Worm (Caenorhabditis elegans) whole organism, young adult: ENCODE results near the gene C31H1.1.
A peak's percentile ranks its signal among the peaks of the same experiment; 100 is the strongest.

Experiments used
- B0019.2 ChIP-seq: fragments of 200-800 bp; sonication (Bioruptor generic); conservative IDR thresholded peaks from 2 replicates; pipeline ENCODE4 v1.3.6; 2022; ENCODE audit warnings: missing genetic modification reagents, missing genetic modification characterization, missing compliant biosample characterization
- F33H1.4 ChIP-seq: fragments of 200-800 bp; sonication (Bioruptor generic); IDR thresholded peaks from 2 replicates; pipeline ENCODE4 v1.3.6; 2022; ENCODE audit warnings: missing genetic modification reagents, missing genetic modification characterization, missing compliant biosample characterization
- Y53F4B.3 ChIP-seq: fragments of 200-800 bp; sonication (Bioruptor generic); IDR thresholded peaks from 2 replicates; pipeline ENCODE4 v1.3.6; 2022; ENCODE audit warnings: missing genetic modification reagents, missing genetic modification characterization, missing compliant biosample characterization
- Y56A3A.18 ChIP-seq: fragments of 200-800 bp; sonication (Bioruptor generic); IDR thresholded peaks from 2 replicates; pipeline ENCODE4 v1.3.6; 2022; ENCODE audit warnings: missing genetic modification reagents, missing genetic modification characterization, missing compliant biosample characterization
- ZK185.1 ChIP-seq: sonication (generic microtip); optimal IDR thresholded peaks from 2 replicates; lab custom pipeline; 2016; ENCODE audit warnings: mild to moderate bottlenecking, missing genetic modification characterization, missing compliant biosample characterization; ENCODE audit not compliant: poor library complexity, severe bottlenecking
- ama-1 ChIP-seq, 3 experiments: fragments of 150-350 bp in 1 of 3; sonication (generic microtip) in 2 of 3; optimal IDR thresholded peaks; 2 replicates each; lab custom pipeline; 2014 to 2018; ENCODE audit warnings: missing biosample characterization in 2 of 3, missing genetic modification characterization in 2 of 3, missing genetic modification reagents in 2 of 3
- attf-5 ChIP-seq: fragments of 200-800 bp; sonication (Bioruptor generic); optimal IDR thresholded peaks from 2 replicates; lab custom pipeline; 2018; ENCODE audit warnings: mild to moderate bottlenecking, missing genetic modification characterization, missing compliant biosample characterization
- cebp-1 ChIP-seq, 2 experiments: fragments of 200-800 bp in 1 of 2; sonication (Bioruptor generic) in 1 of 2; sonication (generic microtip) in 1 of 2; IDR thresholded peaks in 1 of 2; optimal IDR thresholded peaks in 1 of 2; 2 replicates each; pipeline versions ENCODE4 v1.3.6 to Lab custom; 2017 to 2022; ENCODE audit warnings: missing compliant biosample characterization in 2 of 2, missing genetic modification characterization in 2 of 2, mild to moderate bottlenecking in 1 of 2, missing genetic modification reagents in 1 of 2, moderate library complexity in 1 of 2
- cebp-2 ChIP-seq: fragments of 200-800 bp; sonication (Bioruptor generic); IDR thresholded peaks from 2 replicates; pipeline ENCODE4 v1.3.6; 2022; ENCODE audit warnings: missing genetic modification characterization, missing compliant biosample characterization
- ceh-27 ChIP-seq: fragments of 200-800 bp; sonication (Bioruptor generic); optimal IDR thresholded peaks from 2 replicates; lab custom pipeline; 2018; ENCODE audit warnings: mild to moderate bottlenecking, missing genetic modification characterization, moderate library complexity, missing compliant biosample characterization
- ceh-58 ChIP-seq: fragments of 200-800 bp; sonication (Bioruptor generic); IDR thresholded peaks from 2 replicates; pipeline ENCODE4 v1.3.6; 2022; ENCODE audit warnings: missing genetic modification characterization, missing compliant biosample characterization
- ceh-79 ChIP-seq: sonication (generic microtip); optimal IDR thresholded peaks from 2 replicates; lab custom pipeline; 2017; ENCODE audit warnings: mild to moderate bottlenecking, missing genetic modification characterization, missing compliant biosample characterization
- ceh-91 ChIP-seq: fragments of 200-800 bp; sonication (Bioruptor generic); IDR thresholded peaks from 2 replicates; pipeline ENCODE4 v1.3.6; 2022; ENCODE audit warnings: missing genetic modification reagents, missing genetic modification characterization, missing compliant biosample characterization
- efl-1 ChIP-seq: fragments of 150-350 bp; optimal IDR thresholded peaks from 2 replicates; lab custom pipeline; 2014; ENCODE audit warnings: missing biosample characterization, missing genetic modification reagents, missing genetic modification characterization
- egrh-3 ChIP-seq: fragments of 200-800 bp; sonication (Bioruptor generic); IDR thresholded peaks from 2 replicates; pipeline ENCODE4 v1.3.6; 2022; ENCODE audit warnings: missing genetic modification reagents, missing genetic modification characterization, missing compliant biosample characterization
- ets-4 ChIP-seq: fragments of 200-800 bp; sonication (Bioruptor generic); optimal IDR thresholded peaks from 2 replicates; lab custom pipeline; 2018; ENCODE audit warnings: mild to moderate bottlenecking, missing genetic modification characterization, missing compliant biosample characterization
- him-1 ChIP-seq: sonication (generic microtip); optimal IDR thresholded peaks from 2 replicates; lab custom pipeline; 2016; ENCODE audit warnings: missing genotype, missing genetic modification reagents, missing genetic modification characterization, missing compliant biosample characterization
- hmg-20 ChIP-seq: fragments of 200-800 bp; sonication (Bioruptor generic); IDR thresholded peaks from 2 replicates; pipeline ENCODE4 v1.3.6; 2022; ENCODE audit warnings: missing genetic modification reagents, missing genetic modification characterization, missing compliant biosample characterization
- lin-54 ChIP-seq: fragments of 200-800 bp; sonication (Bioruptor generic); optimal IDR thresholded peaks from 2 replicates; lab custom pipeline; 2018; ENCODE audit warnings: mild to moderate bottlenecking, missing genetic modification characterization, missing compliant biosample characterization
- lsy-27 ChIP-seq: sonication (generic microtip); optimal IDR thresholded peaks from 2 replicates; lab custom pipeline; 2017; ENCODE audit warnings: missing genetic modification characterization, mild to moderate bottlenecking, missing compliant biosample characterization, antibody characterized with exemption, missing genotype, borderline replicate concordance; ENCODE audit not compliant: insufficient read depth
- mel-28 ChIP-seq: sonication (generic microtip); optimal IDR thresholded peaks from 2 replicates; lab custom pipeline; 2016; ENCODE audit warnings: borderline replicate concordance, mild to moderate bottlenecking, missing genetic modification characterization, missing compliant biosample characterization
- mxl-1 ChIP-seq: sonication (generic microtip); optimal IDR thresholded peaks from 2 replicates; lab custom pipeline; 2016; ENCODE audit warnings: missing genetic modification characterization, missing compliant biosample characterization
- nfyb-1 ChIP-seq: fragments of 200-800 bp; sonication (Bioruptor generic); IDR thresholded peaks from 2 replicates; pipeline ENCODE4 v1.3.6; 2022; ENCODE audit warnings: missing genetic modification reagents, missing genetic modification characterization, missing compliant biosample characterization
- nhr-80 ChIP-seq: sonication (generic microtip); optimal IDR thresholded peaks from 2 replicates; lab custom pipeline; 2016; ENCODE audit warnings: missing genetic modification characterization, missing compliant biosample characterization
- rpc-1 ChIP-seq, 2 experiments: fragments of 150-350 bp in 1 of 2; sonication (generic microtip) in 1 of 2; optimal IDR thresholded peaks; 2 replicates each; lab custom pipeline; 2014 to 2018; ENCODE audit warnings: missing biosample characterization in 1 of 2, missing genetic modification characterization in 1 of 2, missing genetic modification reagents in 1 of 2, missing genotype in 1 of 2
- sea-2 ChIP-seq: fragments of 200-800 bp; sonication (Bioruptor generic); IDR thresholded peaks from 2 replicates; pipeline ENCODE4 v1.3.6; 2022; ENCODE audit warnings: missing genetic modification characterization, missing compliant biosample characterization
- snpc-1.1 ChIP-seq: sonication (generic microtip); optimal IDR thresholded peaks from 2 replicates; lab custom pipeline; 2017; ENCODE audit warnings: missing genetic modification characterization, mild to moderate bottlenecking, missing compliant biosample characterization, antibody characterized with exemption, moderate library complexity, missing genotype, missing genetic modification reagents; ENCODE audit not compliant: insufficient read depth
- snpc-1.3 ChIP-seq: sonication (generic microtip); optimal IDR thresholded peaks from 2 replicates; lab custom pipeline; 2017; ENCODE audit warnings: missing genetic modification characterization, mild to moderate bottlenecking, missing compliant biosample characterization, antibody characterized with exemption, moderate library complexity, missing genotype, missing genetic modification reagents; ENCODE audit not compliant: insufficient read depth
- snpc-4 ChIP-seq, 5 experiments: fragments of 150-350 bp in 1 of 5; sonication (generic microtip) in 4 of 5; optimal IDR thresholded peaks; 2 replicates each; lab custom pipeline; 2014 to 2018; ENCODE audit warnings: missing genetic modification characterization in 5 of 5, missing biosample characterization in 3 of 5, antibody characterized with exemption in 2 of 5, mild to moderate bottlenecking in 2 of 5, missing compliant biosample characterization in 2 of 5, missing genotype in 2 of 5, moderate library complexity in 2 of 5, missing genetic modification reagents in 1 of 5
- tlf-1 ChIP-seq: fragments of 200-800 bp; sonication (Bioruptor generic); optimal IDR thresholded peaks from 2 replicates; lab custom pipeline; 2018; ENCODE audit warnings: mild to moderate bottlenecking, missing genetic modification characterization, missing compliant biosample characterization
- xnd-1 ChIP-seq: sonication (generic microtip); optimal IDR thresholded peaks from 2 replicates; lab custom pipeline; 2016; ENCODE audit warnings: missing genotype, missing genetic modification reagents, missing genetic modification characterization, missing compliant biosample characterization
- zfh-2 ChIP-seq: fragments of 200-800 bp; sonication (Bioruptor generic); conservative IDR thresholded peaks from 2 replicates; pipeline ENCODE4 v1.3.6; 2022; ENCODE audit warnings: missing genetic modification reagents, missing genetic modification characterization, missing compliant biosample characterization
- ztf-25 ChIP-seq: fragments of 200-800 bp; sonication (Bioruptor generic); IDR thresholded peaks from 2 replicates; pipeline ENCODE4 v1.3.6; 2022; ENCODE audit warnings: missing genetic modification reagents, missing genetic modification characterization, missing compliant biosample characterization

The C31H1.1 gene

DNA sequence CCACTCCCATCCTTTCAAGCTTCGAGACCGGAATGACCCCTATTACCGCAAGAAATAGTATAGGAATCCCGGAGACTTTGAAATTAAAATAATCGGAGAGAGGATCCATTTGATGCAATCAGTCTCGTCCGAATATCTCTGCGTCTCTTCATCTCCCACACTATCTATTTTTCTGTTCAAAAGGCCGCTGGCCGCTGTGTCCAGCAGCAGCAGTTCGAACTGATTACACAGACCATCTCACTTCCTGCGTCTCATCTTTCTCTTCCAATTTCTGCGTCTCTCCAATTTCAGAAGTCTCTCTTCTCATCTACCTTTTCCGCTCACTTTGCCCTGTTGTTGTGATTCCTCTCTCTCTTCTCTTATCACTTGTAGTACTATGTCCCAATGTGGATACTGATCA lies 20.2 kb downstream of the C31H1.1 start (continued):
- TF ChIP-seq ama-1 (optimal IDR thresholded peaks at IDR 0.05; lab: Kevin White, UChicago), result no peak
- TF ChIP-seq ama-1 (GFP tag; optimal IDR thresholded peaks at IDR 0.05; lab: Kevin White, UChicago), result no peak
- peak; percentile 3 for TF ChIP-seq ZK185.1
- TF ChIP-seq F33H1.4 (GFP tag; lab: Robert Waterston, UW), result no peak
- no peak for TF ChIP-seq rpc-1 (optimal IDR thresholded peaks at IDR 0.05; lab: Kevin White, UChicago)
- TF ChIP-seq rpc-1 (tag; optimal IDR thresholded peaks at IDR 0.05; lab: Kevin White, UChicago), result no peak
- no peak for TF ChIP-seq lsy-27 (tag; lab: Kevin White, UChicago)
- no peak for TF ChIP-seq ceh-91 (GFP tag; lab: Robert Waterston, UW)
- TF ChIP-seq nfyb-1 (GFP tag; lab: Robert Waterston, UW), result no peak
- no peak for TF ChIP-seq lin-54 (GFP tag; lab: Kevin White, UChicago)
- no peak for TF ChIP-seq efl-1 (GFP tag; lab: Kevin White, UChicago)
- no peak for TF ChIP-seq xnd-1 (tag; lab: Kevin White, UChicago)
- TF ChIP-seq sea-2 (GFP tag; lab: Robert Waterston, UW), result no peak
- TF ChIP-seq snpc-1.3 (tag; lab: Kevin White, UChicago), result no peak
- TF ChIP-seq Y56A3A.18, result 0 out of 2 replicates have a peak, but pooled peaks have one; percentile 66
- TF ChIP-seq egrh-3 (GFP tag; lab: Robert Waterston, UW), result no peak
- TF ChIP-seq nhr-80 (tag; lab: Kevin White, UChicago), result peak; percentile 88
- no peak for TF ChIP-seq him-1 (tag; lab: Kevin White, UChicago)
- TF ChIP-seq ceh-27, result no peak
- no peak for TF ChIP-seq tlf-1 (GFP tag; lab: Kevin White, UChicago)

ce11 chrIV:5820056-5820799 lies 23.0 kb downstream of the C31H1.1 start:
- TF ChIP-seq cebp-1 (GFP tag; IDR thresholded peaks at IDR 0.05; lab: Robert Waterston, UW) (no peak), cebp-1 (tag; optimal IDR thresholded peaks at IDR 0.05; lab: Kevin White, UChicago) (peak; percentile 35), cebp-2 (GFP tag; lab: Robert Waterston, UW) (no peak)

ce11 chrIV:5820953-5821352 lies 23.7 kb downstream of the C31H1.1 start:
- TF ChIP-seq attf-5 (GFP tag; lab: Kevin White, UChicago), result no peak
- peak; percentile 19 for TF ChIP-seq nhr-80 (tag; lab: Kevin White, UChicago)

DNA sequence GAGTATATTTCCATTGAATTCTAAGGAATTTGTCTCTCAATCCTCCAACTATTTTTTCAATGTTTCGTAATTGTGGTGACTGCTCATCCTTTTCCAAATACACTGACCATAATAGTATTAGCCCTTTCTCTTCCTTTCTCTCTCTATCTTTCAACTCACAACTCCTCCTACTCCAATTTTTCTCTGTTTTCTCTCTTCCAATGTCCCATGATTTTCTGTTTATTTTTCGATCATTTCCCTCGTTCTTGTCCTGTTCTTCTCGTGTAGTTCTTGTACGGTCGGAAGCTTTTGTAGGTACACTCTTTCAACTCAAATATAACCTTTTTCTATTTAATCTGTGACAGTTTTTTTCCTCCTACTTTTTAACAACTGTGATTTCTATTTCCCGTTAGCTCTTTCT lies 24.7 kb downstream of the C31H1.1 start:
- TF ChIP-seq lsy-27 (tag; lab: Kevin White, UChicago) (no peak), nhr-80 (tag; lab: Kevin White, UChicago) (peak; percentile 40), ets-4 (no peak)
- TF ChIP-seq, all 124 proteins: peak for 1

- TF ChIP-seq ceh-58 (GFP tag; lab: Robert Waterston, UW), result no peak
- TF ChIP-seq B0019.2 (GFP tag; lab: Robert Waterston, UW), result no peak
- TF ChIP-seq snpc-1.1 (tag; lab: Kevin White, UChicago), result no peak
- no peak for TF ChIP-seq snpc-1.3 (tag; lab: Kevin White, UChicago)
- TF ChIP-seq mel-28 (tag; lab: Kevin White, UChicago), result no peak
- TF ChIP-seq hmg-20 (GFP tag; lab: Robert Waterston, UW), result no peak
- no peak for TF ChIP-seq nhr-80 (tag; lab: Kevin White, UChicago)
- TF ChIP-seq mxl-1, result no peak
- no peak for TF ChIP-seq zfh-2 (GFP tag; lab: Robert Waterston, UW)
- no peak for TF ChIP-seq attf-5 (GFP tag; lab: Kevin White, UChicago)
- no peak for TF ChIP-seq ceh-79 (tag; lab: Kevin White, UChicago)
- TF ChIP-seq snpc-4 (GFP tag; optimal IDR thresholded peaks at IDR 0.05; lab: Kevin White, UChicago), result no peak
- no peak for TF ChIP-seq snpc-4 (tag; optimal IDR thresholded peaks at IDR 0.05; lab: Kevin White, UChicago)
- no peak for TF ChIP-seq Y53F4B.3 (GFP tag; lab: Robert Waterston, UW)
- no peak for TF ChIP-seq ztf-25 (GFP tag; lab: Robert Waterston, UW)
Measured at ce11 chrIV:5824493-5824892, 27.2 kb downstream of the C31H1.1 start, which contains the start of gene egal-1. Gene egal-1 (plus strand): TSS chrIV:5824793.
